Fruit fly (Drosophila melanogaster): Measurements from ENCODE around the gene CG4080.

DNA sequence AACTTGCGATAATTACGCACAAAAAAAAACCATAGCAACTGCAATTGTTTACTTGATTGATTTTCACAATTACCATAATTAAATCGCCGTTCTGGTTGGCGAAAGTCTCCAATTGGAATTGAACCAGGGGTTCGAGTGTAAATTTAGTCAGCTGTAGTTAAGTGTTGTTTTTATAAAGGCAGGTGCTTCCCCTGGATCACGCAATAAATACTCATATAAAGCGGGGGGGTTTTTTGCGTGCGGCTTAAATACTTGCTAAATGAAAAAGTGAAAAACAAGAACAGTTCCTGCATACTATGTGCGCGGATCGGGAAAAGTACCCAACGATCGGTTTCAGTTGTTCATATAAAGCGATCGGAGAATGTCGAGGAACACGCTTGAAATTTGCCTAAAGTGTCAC is 55.1 kb downstream of the CG4080 start:
- TF ChIP-seq Dll (optimal IDR thresholded peaks at IDR 0.05), result no peak
- no peak for TF ChIP-seq usp (GFP tag; optimal IDR thresholded peaks at IDR 0.05)
- no peak for TF ChIP-seq pan (optimal IDR thresholded peaks at IDR 0.05)
- TF ChIP-seq psq (optimal IDR thresholded peaks at IDR 0.05), result no peak
- no peak for TF ChIP-seq EcR (GFP tag; optimal IDR thresholded peaks at IDR 0.05)
